Fruit fly (Drosophila melanogaster) whole organism, adult: ENCODE measurements around the gene CG11537.

Source experiments
- CG14711 ChIP-seq: fragments of 200-800 bp; sonication (Bioruptor generic); optimal IDR thresholded peaks from 2 replicates; lab custom pipeline; 2018; ENCODE audit warnings: missing biosample characterization, mild to moderate bottlenecking, missing genetic modification characterization, moderate library complexity
- CG1620 ChIP-seq: fragments of 200-800 bp; sonication (Bioruptor generic); optimal IDR thresholded peaks from 2 replicates; lab custom pipeline; 2016; ENCODE audit warnings: missing biosample characterization, missing genetic modification characterization
- CG33017 ChIP-seq: fragments of 200-800 bp; sonication (Bioruptor generic); optimal IDR thresholded peaks from 2 replicates; lab custom pipeline; 2018; ENCODE audit warnings: missing biosample characterization, mild to moderate bottlenecking, missing genetic modification characterization, moderate library complexity
- CG7045 ChIP-seq: fragments of 200-800 bp; sonication (Bioruptor generic); optimal IDR thresholded peaks from 2 replicates; lab custom pipeline; 2017; ENCODE audit warnings: missing biosample characterization, mild to moderate bottlenecking, missing genetic modification characterization
- CG7101 ChIP-seq: fragments of 200-800 bp; sonication (Bioruptor generic); optimal IDR thresholded peaks from 2 replicates; lab custom pipeline; 2018; ENCODE audit warnings: missing biosample characterization, mild to moderate bottlenecking, missing genetic modification characterization, moderate library complexity
- Mnt ChIP-seq: fragments of 200-800 bp; sonication (Bioruptor generic); optimal IDR thresholded peaks from 2 replicates; lab custom pipeline; 2016; ENCODE audit warnings: missing biosample characterization, mild to moderate bottlenecking, missing genetic modification characterization
- bab1 ChIP-seq: fragments of 200-800 bp; sonication (Bioruptor generic); optimal IDR thresholded peaks from 3 replicates; lab custom pipeline; 2019; ENCODE audit warnings: missing biosample characterization, mild to moderate bottlenecking, missing genetic modification characterization, moderate library complexity
- kay ChIP-seq: fragments of 200-800 bp; sonication (Bioruptor generic); peaks from one replicate; lab custom pipeline; 2016; ENCODE audit warnings: missing biosample characterization, missing genetic modification characterization, borderline replicate concordance

DNA sequence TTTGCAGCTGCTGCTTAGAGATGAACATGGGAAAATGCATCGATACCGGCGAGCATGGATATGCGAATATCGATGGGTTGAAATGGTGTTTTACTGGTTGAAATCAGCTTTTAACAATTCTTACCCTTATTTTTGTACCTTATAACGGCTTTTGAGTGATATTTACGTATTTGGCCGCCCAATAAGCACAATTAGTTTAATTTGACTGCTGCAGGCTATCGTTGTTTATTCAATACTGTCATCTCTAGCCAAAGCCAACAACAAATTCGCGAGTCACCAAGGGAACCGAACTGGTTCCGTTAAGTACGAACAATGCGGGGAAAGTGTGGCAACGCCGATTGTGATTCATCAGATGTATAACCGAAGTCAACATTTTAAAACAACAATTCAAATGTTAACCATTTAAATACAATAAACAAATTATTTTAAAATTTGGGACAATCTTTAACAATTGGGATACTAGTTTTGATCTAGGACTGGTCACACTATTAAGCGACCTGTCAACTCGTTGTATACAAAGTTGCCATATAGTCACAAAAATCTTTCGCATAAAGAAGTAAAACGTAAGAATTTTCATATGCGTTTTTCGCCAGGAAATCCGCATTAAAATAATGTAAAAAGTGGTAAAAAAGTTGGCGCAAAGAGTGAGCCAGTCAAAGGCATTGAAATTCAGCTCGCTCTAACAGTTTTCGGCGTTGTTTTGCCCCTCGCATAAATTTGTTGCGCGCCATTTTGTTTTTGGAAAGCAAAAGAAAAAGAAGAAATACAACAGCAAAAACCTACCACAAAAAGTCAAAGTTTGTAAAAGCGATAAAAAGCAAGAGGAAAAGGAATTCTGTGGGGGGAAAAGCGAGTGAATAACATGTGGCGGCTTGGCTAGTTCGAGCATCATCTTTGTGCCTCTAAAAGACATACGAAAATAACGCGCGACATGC, 5.1 kb upstream of the CG11537 start, which contains the start of the genes Usp5 and BtbVII:
- TF ChIP-seq CG14711 (tag; lab: Kevin White, UChicago) (peak; percentile 48), kay (no peak), bab1 (GFP tag; lab: Kevin White, UChicago) (peak; percentile 82), CG1620 (peak; percentile 85), CG7045 (peak; percentile 45), Mnt (peak; percentile 71), CG7101 (tag; lab: Kevin White, UChicago) (peak; percentile 73), CG33017 (peak; percentile 0)
